Worm (Caenorhabditis elegans) whole organism, L2 larva: Measurements from ENCODE around the gene ptr-1.
A peak's percentile ranks its signal among the peaks of the same experiment; 100 is the strongest.

Experiments
- C34F6.9 ChIP-seq: fragments of 150-350 bp; optimal IDR thresholded peaks from 2 replicates; lab custom pipeline; 2014; ENCODE audit warnings: missing biosample characterization, missing genetic modification characterization
- F13H6.1 ChIP-seq: sonication (generic microtip); optimal IDR thresholded peaks from 2 replicates; lab custom pipeline; 2016; ENCODE audit warnings: missing genetic modification characterization, missing compliant biosample characterization
- R02D3.7 ChIP-seq: fragments of 150-350 bp; optimal IDR thresholded peaks from 2 replicates; lab custom pipeline; 2014; ENCODE audit warnings: missing biosample characterization, missing genetic modification characterization
- Y55F3AM.14 ChIP-seq: fragments of 200-800 bp; sonication (Bioruptor generic); optimal IDR thresholded peaks from 2 replicates; lab custom pipeline; 2018; ENCODE audit warnings: mild to moderate bottlenecking, missing genetic modification characterization, missing compliant biosample characterization
- ZK546.5 ChIP-seq: sonication (generic microtip); optimal IDR thresholded peaks from 2 replicates; lab custom pipeline; 2017; ENCODE audit warnings: missing biosample characterization, missing genetic modification characterization
- alr-1 ChIP-seq: fragments of 150-350 bp; optimal IDR thresholded peaks from 2 replicates; lab custom pipeline; 2014; ENCODE audit warnings: missing biosample characterization, missing genetic modification characterization
- blmp-1 ChIP-seq: sonication (generic microtip); optimal IDR thresholded peaks from 2 replicates; lab custom pipeline; 2017; ENCODE audit warnings: missing genetic modification characterization, mild to moderate bottlenecking, missing compliant biosample characterization, antibody characterized with exemption, moderate library complexity; ENCODE audit not compliant: insufficient read depth
- ceh-16 ChIP-seq: fragments of 150-350 bp; optimal IDR thresholded peaks from 2 replicates; lab custom pipeline; 2014; ENCODE audit warnings: missing biosample characterization, missing genetic modification characterization
- ceh-82 ChIP-seq: fragments of 150-350 bp; optimal IDR thresholded peaks from 2 replicates; lab custom pipeline; 2014; ENCODE audit warnings: missing biosample characterization, missing genetic modification characterization
- crh-2 ChIP-seq: sonication (generic microtip); optimal IDR thresholded peaks from 2 replicates; lab custom pipeline; 2017; ENCODE audit warnings: missing biosample characterization, missing genetic modification characterization
- dmd-4 ChIP-seq: sonication (generic microtip); optimal IDR thresholded peaks from 2 replicates; lab custom pipeline; 2017; ENCODE audit warnings: missing biosample characterization, missing genetic modification characterization
- egl-27 ChIP-seq: sonication (generic microtip); optimal IDR thresholded peaks from 3 replicates; lab custom pipeline; 2017; ENCODE audit warnings: missing biosample characterization, missing genetic modification reagents, missing genetic modification characterization
- elt-1 ChIP-seq: fragments of 150-350 bp; optimal IDR thresholded peaks from 2 replicates; lab custom pipeline; 2014; ENCODE audit warnings: missing biosample characterization, missing genetic modification characterization
- elt-3 ChIP-seq: sonication (generic microtip); optimal IDR thresholded peaks from 2 replicates; lab custom pipeline; 2017; ENCODE audit warnings: missing biosample characterization, missing genetic modification characterization
- lin-11 ChIP-seq: fragments of 150-350 bp; sonication (generic microtip); optimal IDR thresholded peaks from 2 replicates; lab custom pipeline; 2014; ENCODE audit warnings: missing biosample characterization, missing genetic modification characterization, inconsistent platforms, mixed read lengths
- lin-13 ChIP-seq: fragments of 150-350 bp; optimal IDR thresholded peaks from 2 replicates; lab custom pipeline; 2014; ENCODE audit warnings: missing biosample characterization, missing genetic modification reagents, missing genetic modification characterization
- lin-39 ChIP-seq: fragments of 150-350 bp; optimal IDR thresholded peaks from 2 replicates; lab custom pipeline; 2014; ENCODE audit warnings: missing biosample characterization, missing genetic modification reagents, missing genetic modification characterization
- lsy-2 ChIP-seq, 2 experiments: fragments of 150-350 bp in 1 of 2; sonication (generic microtip) in 1 of 2; optimal IDR thresholded peaks; 2 replicates each; lab custom pipeline; 2014 to 2017; ENCODE audit warnings: missing biosample characterization in 2 of 2, missing genetic modification characterization in 2 of 2
- mab-5 ChIP-seq: fragments of 150-350 bp; optimal IDR thresholded peaks from 2 replicates; lab custom pipeline; 2014; ENCODE audit warnings: missing biosample characterization, missing genetic modification characterization
- mbf-1 ChIP-seq: sonication (generic microtip); optimal IDR thresholded peaks from 2 replicates; lab custom pipeline; 2017; ENCODE audit warnings: missing biosample characterization, missing genetic modification characterization
- mdl-1 ChIP-seq, 2 experiments: fragments of 150-350 bp in 1 of 2; sonication (generic microtip) in 1 of 2; optimal IDR thresholded peaks; 2 replicates each; lab custom pipeline; 2017; ENCODE audit warnings: missing biosample characterization in 2 of 2, missing genetic modification characterization in 2 of 2
- nhr-10 ChIP-seq: sonication (generic microtip); optimal IDR thresholded peaks from 2 replicates; lab custom pipeline; 2017; ENCODE audit warnings: missing biosample characterization, missing genetic modification characterization
- nhr-12 ChIP-seq: fragments of 150-350 bp; optimal IDR thresholded peaks from 2 replicates; lab custom pipeline; 2014; ENCODE audit warnings: missing biosample characterization, missing genetic modification characterization
- nhr-129 ChIP-seq: fragments of 150-350 bp; optimal IDR thresholded peaks from 2 replicates; lab custom pipeline; 2014; ENCODE audit warnings: missing biosample characterization, missing genetic modification characterization
- nhr-21 ChIP-seq: fragments of 150-350 bp; optimal IDR thresholded peaks from 2 replicates; lab custom pipeline; 2014; ENCODE audit warnings: missing biosample characterization, missing genetic modification characterization
- nhr-23 ChIP-seq: fragments of 150-350 bp; optimal IDR thresholded peaks from 2 replicates; lab custom pipeline; 2014; ENCODE audit warnings: missing biosample characterization, missing genetic modification reagents, missing genetic modification characterization
- nhr-25 ChIP-seq: fragments of 150-350 bp; sonication (generic microtip); optimal IDR thresholded peaks from 3 replicates; lab custom pipeline; 2014; ENCODE audit warnings: missing biosample characterization, missing genetic modification characterization
- nhr-6 ChIP-seq: fragments of 150-350 bp; optimal IDR thresholded peaks from 2 replicates; lab custom pipeline; 2014; ENCODE audit warnings: missing biosample characterization, missing genetic modification characterization
- nhr-77 ChIP-seq: fragments of 150-350 bp; optimal IDR thresholded peaks from 2 replicates; lab custom pipeline; 2014; ENCODE audit warnings: missing biosample characterization, missing genetic modification characterization
- peb-1 ChIP-seq: fragments of 150-350 bp; optimal IDR thresholded peaks from 2 replicates; lab custom pipeline; 2014; ENCODE audit warnings: missing biosample characterization, missing genetic modification characterization
- skn-1 ChIP-seq: sonication (generic microtip); optimal IDR thresholded peaks from 2 replicates; lab custom pipeline; 2017; ENCODE audit warnings: missing biosample characterization, missing genetic modification characterization
- sma-3 ChIP-seq: sonication (generic microtip); optimal IDR thresholded peaks from 2 replicates; lab custom pipeline; 2016; ENCODE audit warnings: missing genetic modification reagents, missing genetic modification characterization, missing compliant biosample characterization
- sma-9 ChIP-seq, 2 experiments: fragments of 150-350 bp in 1 of 2; sonication (generic microtip) in 1 of 2; optimal IDR thresholded peaks; 2 replicates each; lab custom pipeline; 2014 to 2016; ENCODE audit warnings: missing genetic modification characterization in 2 of 2, mild to moderate bottlenecking in 1 of 2, missing biosample characterization in 1 of 2, missing compliant biosample characterization in 1 of 2, missing genetic modification reagents in 1 of 2, moderate library complexity in 1 of 2
- snpc-4 ChIP-seq: fragments of 150-350 bp; optimal IDR thresholded peaks from 2 replicates; lab custom pipeline; 2014; ENCODE audit warnings: missing biosample characterization, missing genetic modification characterization
- unc-39 ChIP-seq: fragments of 150-350 bp; optimal IDR thresholded peaks from 2 replicates; lab custom pipeline; 2014; ENCODE audit warnings: missing biosample characterization, missing genetic modification characterization
- unc-55 ChIP-seq: fragments of 150-350 bp; sonication (generic microtip); optimal IDR thresholded peaks from 3 replicates; lab custom pipeline; 2014; ENCODE audit warnings: missing biosample characterization, missing genetic modification reagents, missing genetic modification characterization
- unc-62 ChIP-seq: fragments of 150-350 bp; optimal IDR thresholded peaks from 2 replicates; lab custom pipeline; 2014; ENCODE audit warnings: missing biosample characterization, missing genetic modification reagents, missing genetic modification characterization
- zag-1 ChIP-seq: fragments of 150-350 bp; optimal IDR thresholded peaks from 2 replicates; lab custom pipeline; 2014; ENCODE audit warnings: missing biosample characterization, missing genetic modification characterization
- ztf-11 ChIP-seq: sonication (generic microtip); optimal IDR thresholded peaks from 2 replicates; lab custom pipeline; 2017; ENCODE audit warnings: missing biosample characterization, missing genetic modification characterization
- ztf-4 ChIP-seq: fragments of 150-350 bp; optimal IDR thresholded peaks from 2 replicates; lab custom pipeline; 2014; ENCODE audit warnings: missing biosample characterization, missing genetic modification characterization

The ptr-1 gene

ce11 chrV:9141297-9141696 lies 40.2 kb downstream of the ptr-1 start, which contains the start of gene pitr-3:
Gene pitr-3, minus strand, starts transcription at chrV:9141397.
- TF ChIP-seq egl-27 (tag; lab: Kevin White, UChicago) (no peak), F13H6.1 (tag; lab: Kevin White, UChicago) (no peak), elt-3 (tag; lab: Kevin White, UChicago) (no peak), alr-1 (tag; lab: Kevin White, UChicago) (no peak)

DNA sequence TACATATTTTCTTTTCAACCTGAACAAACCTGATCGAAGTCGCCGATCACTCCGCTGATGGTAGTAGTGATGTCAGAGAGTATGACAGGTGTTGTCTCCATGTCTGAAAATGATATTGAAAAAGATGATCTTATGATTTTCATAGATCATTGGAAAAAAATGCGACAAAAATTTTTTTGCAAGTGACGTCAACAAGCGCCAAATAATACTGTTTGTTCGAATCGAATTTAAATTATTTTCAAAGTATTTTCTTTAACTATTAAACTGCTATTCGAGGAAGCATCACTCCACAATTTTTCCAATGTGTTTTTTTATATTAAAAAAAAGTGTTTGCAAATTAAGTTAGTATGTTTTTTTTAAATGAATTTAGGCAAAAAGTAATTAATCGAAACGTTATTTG lies 43.9 kb downstream of the ptr-1 start, which contains the start of gene pitr-2:
Gene pitr-2, minus strand, starts transcription at position 101 of the 400 bp plus-strand sequence.
- TF ChIP-seq mbf-1 (tag; lab: Kevin White, UChicago) = no peak
- TF ChIP-seq sma-9 (GFP tag; optimal IDR thresholded peaks at IDR 0.05; lab: Kevin White, UChicago) = no peak
- no peak for TF ChIP-seq sma-9 (tag; optimal IDR thresholded peaks at IDR 0.05; lab: Kevin White, UChicago)
- TF ChIP-seq nhr-6 = no peak
- TF ChIP-seq sma-3 (GFP tag; lab: Kevin White, UChicago) = no peak
- TF ChIP-seq peb-1 (tag; lab: Kevin White, UChicago) = no peak
- no peak for TF ChIP-seq F13H6.1 (tag; lab: Kevin White, UChicago)
- no peak for TF ChIP-seq ceh-82
- TF ChIP-seq Y55F3AM.14 (GFP tag; lab: Kevin White, UChicago) = no peak
- TF ChIP-seq nhr-129 (tag; lab: Kevin White, UChicago) = no peak
- no peak for TF ChIP-seq nhr-23 (tag; lab: Kevin White, UChicago)
- TF ChIP-seq C34F6.9 = no peak
- no peak for TF ChIP-seq zag-1
- TF ChIP-seq elt-1 (tag; lab: Kevin White, UChicago) = no peak
- no peak for TF ChIP-seq skn-1 (tag; lab: Kevin White, UChicago)
- no peak for TF ChIP-seq elt-3 (tag; lab: Kevin White, UChicago)
- no peak for TF ChIP-seq blmp-1 (tag; lab: Kevin White, UChicago)
- TF ChIP-seq ZK546.5 (tag; lab: Kevin White, UChicago) = no peak
- TF ChIP-seq nhr-77 (tag; lab: Kevin White, UChicago) = no peak
- no peak for TF ChIP-seq lsy-2 (tag; optimal IDR thresholded peaks at IDR 0.05; lab: Kevin White, UChicago)
- no peak for TF ChIP-seq mab-5 (tag; lab: Kevin White, UChicago)

DNA sequence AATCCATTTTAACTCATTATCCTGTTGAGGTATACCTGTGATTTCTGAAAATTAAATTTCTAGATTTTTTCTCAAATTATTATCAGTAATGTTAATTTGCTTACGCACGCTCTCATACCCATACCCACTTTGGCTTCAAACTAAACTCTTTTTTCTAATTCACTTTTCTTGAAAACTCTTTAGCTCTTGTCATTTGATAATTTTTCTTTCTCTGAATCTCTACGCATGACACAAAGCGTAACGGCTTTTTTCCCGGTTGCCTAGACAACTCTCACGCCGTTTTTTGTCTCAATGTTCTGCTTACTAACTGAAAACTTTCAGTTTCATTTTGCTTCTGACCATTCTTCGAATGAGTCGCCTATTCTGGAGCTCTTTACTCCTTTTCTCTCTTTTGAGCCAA lies 47.6 kb downstream of the ptr-1 start, which contains the start of gene B0222.1:
Gene B0222.1, plus strand, starts transcription at position 306 of the 400 bp plus-strand sequence.
- peak; percentile 19 for TF ChIP-seq C34F6.9
- peak; percentile 21 for TF ChIP-seq lin-11 (tag; lab: Kevin White, UChicago)
- TF ChIP-seq nhr-21 (tag; lab: Kevin White, UChicago) = no peak
- no peak for TF ChIP-seq unc-62

DNA sequence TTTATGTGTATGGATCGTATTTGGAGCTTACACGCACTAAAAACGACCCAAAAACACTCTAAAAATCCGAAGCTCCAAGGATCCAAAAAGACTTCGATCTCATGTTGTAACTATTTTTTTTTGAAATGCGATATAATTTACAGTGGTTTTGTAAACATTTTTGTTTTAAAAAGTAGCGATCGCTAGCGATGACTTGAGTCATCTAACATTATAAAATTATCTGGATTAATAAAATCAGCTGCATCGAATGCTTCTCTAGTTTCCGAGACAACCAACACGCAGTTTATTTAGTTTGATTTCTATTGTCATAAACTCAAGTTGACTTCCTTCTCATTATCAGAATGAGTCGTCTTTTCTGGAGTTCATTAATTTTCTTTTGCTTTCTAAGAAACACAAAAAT lies 49.5 kb downstream of the ptr-1 start, which contains the start of gene F21C10.1:
Gene F21C10.1, plus strand, starts transcription at position 301 of the 400 bp plus-strand sequence.
- no peak for TF ChIP-seq alr-1 (tag; lab: Kevin White, UChicago)
- no peak for TF ChIP-seq ztf-4 (tag; lab: Kevin White, UChicago)
- TF ChIP-seq R02D3.7 = no peak
- no peak for TF ChIP-seq ceh-16 (tag; lab: Kevin White, UChicago)
- no peak for TF ChIP-seq mdl-1 (tag; optimal IDR thresholded peaks at IDR 0.05; lab: Kevin White, UChicago)
- TF ChIP-seq blmp-1 (tag; lab: Kevin White, UChicago) = no peak

ce11 chrV:9130766-9131165 lies 50.8 kb downstream of the ptr-1 start, which contains the start of gene F21C10.19:
Gene F21C10.19, plus strand, starts transcription at chrV:9131066.
- TF ChIP-seq mbf-1 (tag; lab: Kevin White, UChicago) (no peak), skn-1 (tag; lab: Kevin White, UChicago) (no peak), nhr-25 (tag; lab: Kevin White, UChicago) (no peak)

- TF ChIP-seq nhr-12 (tag; lab: Kevin White, UChicago) (no peak), lin-11 (tag; lab: Kevin White, UChicago) (peak; percentile 40), lsy-2 (tag; optimal IDR thresholded peaks at IDR 0.05; lab: Kevin White, UChicago) (peak in 1 of 2 experiments; percentile 76), nhr-10 (tag; lab: Kevin White, UChicago) (no peak), nhr-129 (tag; lab: Kevin White, UChicago) (peak; percentile 62), mdl-1 (tag; optimal IDR thresholded peaks at IDR 0.05; lab: Kevin White, UChicago) (peak; percentile 88 to 89), dmd-4 (tag; lab: Kevin White, UChicago) (no peak), snpc-4 (tag; lab: Kevin White, UChicago) (no peak), nhr-77 (tag; lab: Kevin White, UChicago) (no peak), nhr-23 (tag; lab: Kevin White, UChicago) (no peak), crh-2 (tag; lab: Kevin White, UChicago) (peak; percentile 66), elt-1 (tag; lab: Kevin White, UChicago) (no peak), zag-1 (peak; percentile 56), sma-9 (GFP tag; optimal IDR thresholded peaks at IDR 0.05; lab: Kevin White, UChicago) (peak; percentile 73), sma-9 (tag; optimal IDR thresholded peaks at IDR 0.05; lab: Kevin White, UChicago) (no peak), lin-13 (GFP tag; lab: Kevin White, UChicago) (peak; percentile 45), unc-39 (no peak), lin-39 (tag; lab: Kevin White, UChicago) (no peak), nhr-21 (tag; lab: Kevin White, UChicago) (peak; percentile 75), ztf-11 (tag; lab: Kevin White, UChicago) (no peak), unc-55 (GFP tag; lab: Kevin White, UChicago) (peak; percentile 75), C34F6.9 (peak; percentile 87), F13H6.1 (tag; lab: Kevin White, UChicago) (no peak), nhr-6 (peak; percentile 34), ceh-16 (tag; lab: Kevin White, UChicago) (no peak), mbf-1 (tag; lab: Kevin White, UChicago) (no peak)
These were observed 53.0 kb downstream of the ptr-1 start for ce11 chrV:9128562-9128961.
